Fruit fly (Drosophila melanogaster) whole organism, embryonic: Measurements from ENCODE around the gene Calr.

Experiments used
- Antp ChIP-seq: fragments of 200-800 bp; sonication (Bioruptor generic); optimal IDR thresholded peaks from 3 replicates; lab custom pipeline; 2016; ENCODE audit warnings: missing biosample characterization, missing genetic modification characterization
- CG10654 ChIP-seq: fragments of 200-800 bp; sonication (Bioruptor generic); optimal IDR thresholded peaks from 2 replicates; lab custom pipeline; 2016; ENCODE audit warnings: missing biosample characterization, missing genetic modification characterization
- CG12299 ChIP-seq: fragments of 200-800 bp; sonication (Bioruptor generic); optimal IDR thresholded peaks from 2 replicates; lab custom pipeline; 2018; ENCODE audit warnings: missing biosample characterization, mild to moderate bottlenecking, missing genetic modification characterization
- CG12769 ChIP-seq: fragments of 200-800 bp; sonication (Bioruptor generic); optimal IDR thresholded peaks from 2 replicates; lab custom pipeline; 2019; ENCODE audit warnings: missing biosample characterization, mild to moderate bottlenecking, missing genetic modification characterization, moderate library complexity
- CG13894 ChIP-seq: fragments of 200-800 bp; sonication (Bioruptor generic); optimal IDR thresholded peaks from 3 replicates; lab custom pipeline; 2018; ENCODE audit warnings: missing biosample characterization, mild to moderate bottlenecking, missing genetic modification characterization, moderate library complexity
- CG17186 ChIP-seq: fragments of 200-800 bp; sonication (Bioruptor generic); optimal IDR thresholded peaks from 3 replicates; lab custom pipeline; 2017; ENCODE audit warnings: missing biosample characterization, missing genetic modification reagents, missing genetic modification characterization
- CG2678 ChIP-seq: fragments of 200-800 bp; sonication (Bioruptor generic); optimal IDR thresholded peaks from 3 replicates; lab custom pipeline; 2019; ENCODE audit warnings: missing biosample characterization, mild to moderate bottlenecking, missing genetic modification characterization, moderate library complexity
- CG32772 ChIP-seq: fragments of 200-800 bp; sonication (Bioruptor generic); IDR thresholded peaks from 2 replicates; pipeline ENCODE4 v1.3.6; 2022; ENCODE audit warnings: missing biosample characterization, missing genetic modification characterization
- CG4360 ChIP-seq: fragments of 200-800 bp; sonication (Bioruptor generic); IDR thresholded peaks from 2 replicates; pipeline ENCODE4 v1.3.6; 2022; ENCODE audit warnings: missing biosample characterization, missing genetic modification characterization
- CG9215 ChIP-seq: fragments of 200-800 bp; sonication (Bioruptor generic); IDR thresholded peaks from 2 replicates; pipeline ENCODE4 v1.3.6; 2022; ENCODE audit warnings: missing biosample characterization, missing genetic modification characterization
- CG9932 ChIP-seq: fragments of 200-800 bp; sonication (Bioruptor generic); IDR thresholded peaks from 2 replicates; pipeline ENCODE4 v1.3.6; 2022; ENCODE audit warnings: missing biosample characterization, missing genetic modification characterization
- Camta ChIP-seq: fragments of 200-800 bp; sonication (Bioruptor generic); optimal IDR thresholded peaks from 2 replicates; lab custom pipeline; 2016; ENCODE audit warnings: missing biosample characterization, missing genetic modification characterization
- Drgx ChIP-seq: fragments of 200-800 bp; sonication (Bioruptor generic); IDR thresholded peaks from 2 replicates; pipeline ENCODE4 v1.3.6; 2022; ENCODE audit warnings: missing biosample characterization, missing genetic modification characterization
- E2f2 ChIP-seq: fragments of 200-800 bp; sonication (Bioruptor generic); IDR thresholded peaks from 2 replicates; pipeline ENCODE4 v1.3.6; 2022; ENCODE audit warnings: missing biosample characterization, missing genetic modification characterization
- H2.0 ChIP-seq: fragments of 200-800 bp; sonication (Bioruptor generic); IDR thresholded peaks from 2 replicates; pipeline ENCODE4 v1.3.6; 2022; ENCODE audit warnings: missing biosample characterization, missing genetic modification characterization
- Hey ChIP-seq: fragments of 200-800 bp; sonication (Bioruptor generic); optimal IDR thresholded peaks from 3 replicates; lab custom pipeline; 2018; ENCODE audit warnings: missing biosample characterization, mild to moderate bottlenecking, missing genetic modification characterization
- Hr3 ChIP-seq: fragments of 200-800 bp; sonication (Bioruptor generic); optimal IDR thresholded peaks from 3 replicates; lab custom pipeline; 2016; ENCODE audit warnings: missing biosample characterization, missing genetic modification characterization
- Hsf ChIP-seq: fragments of 200-800 bp; sonication (Bioruptor generic); optimal IDR thresholded peaks from 3 replicates; lab custom pipeline; 2016; ENCODE audit warnings: missing biosample characterization, missing genetic modification characterization
- Jarid2 ChIP-seq: fragments of 200-800 bp; sonication (Bioruptor generic); optimal IDR thresholded peaks from 3 replicates; lab custom pipeline; 2017; ENCODE audit warnings: mild to moderate bottlenecking, missing biosample characterization, missing genetic modification reagents, missing genetic modification characterization
- Lhr ChIP-seq: fragments of 200-800 bp; sonication (Bioruptor generic); optimal IDR thresholded peaks from 3 replicates; lab custom pipeline; 2017; ENCODE audit warnings: mild to moderate bottlenecking, missing biosample characterization, missing genetic modification reagents, missing genetic modification characterization
- Med ChIP-seq: fragments of 200-800 bp; sonication (Bioruptor generic); peaks from one replicate; lab custom pipeline; 2016; ENCODE audit warnings: missing biosample characterization, missing genetic modification characterization, mild to moderate bottlenecking, inconsistent platforms, moderate library complexity
- NC2α ChIP-seq: fragments of 200-800 bp; sonication (Bioruptor generic); optimal IDR thresholded peaks from 2 replicates; lab custom pipeline; 2016; ENCODE audit warnings: missing biosample characterization, missing genetic modification characterization
- Nf-YB ChIP-seq: fragments of 200-800 bp; sonication (Bioruptor generic); optimal IDR thresholded peaks from 3 replicates; lab custom pipeline; 2019; ENCODE audit warnings: missing biosample characterization, mild to moderate bottlenecking, missing genetic modification characterization, moderate library complexity
- Oli ChIP-seq: fragments of 200-800 bp; sonication (Bioruptor generic); optimal IDR thresholded peaks from 2 replicates; lab custom pipeline; 2018; ENCODE audit warnings: missing biosample characterization, mild to moderate bottlenecking, missing genetic modification characterization, moderate library complexity
- Pdp1 ChIP-seq, 2 experiments: fragments of 200-800 bp; sonication (Bioruptor generic); optimal IDR thresholded peaks; 3 replicates each; lab custom pipeline; 2016; ENCODE audit warnings: missing biosample characterization in 2 of 2, missing genetic modification characterization in 2 of 2, mild to moderate bottlenecking in 1 of 2, moderate library complexity in 1 of 2
- Sox100B ChIP-seq: fragments of 200-800 bp; sonication (Bioruptor generic); optimal IDR thresholded peaks from 3 replicates; lab custom pipeline; 2018; ENCODE audit warnings: missing biosample characterization, mild to moderate bottlenecking, missing genetic modification characterization
- Stat92E ChIP-seq, 3 experiments: fragments of >200 bp in 2 of 3; fragments of 200-800 bp in 1 of 3; sonication (Bioruptor generic) in 1 of 3; optimal IDR thresholded peaks; 2 replicates each; lab custom pipeline; 2017 to 2019; ENCODE audit warnings: missing biosample characterization in 3 of 3, missing genetic modification characterization in 3 of 3, mild to moderate bottlenecking in 1 of 3, moderate library complexity in 1 of 3
- Usf ChIP-seq: fragments of 200-800 bp; sonication (Bioruptor generic); optimal IDR thresholded peaks from 2 replicates; lab custom pipeline; 2017; ENCODE audit warnings: missing genotype, missing biosample characterization, missing genetic modification characterization
- Vsx1 ChIP-seq: fragments of 200-800 bp; sonication (Bioruptor generic); optimal IDR thresholded peaks from 2 replicates; lab custom pipeline; 2017; ENCODE audit warnings: missing biosample characterization, mild to moderate bottlenecking, missing genetic modification characterization, missing genetic modification reagents
- amos ChIP-seq: fragments of 200-800 bp; sonication (Bioruptor generic); IDR thresholded peaks from 2 replicates; pipeline ENCODE4 v1.3.6; 2022; ENCODE audit warnings: missing biosample characterization, missing genetic modification characterization; ENCODE audit not compliant: partially characterized antibody
- chinmo ChIP-seq: fragments of 200-800 bp; sonication (Bioruptor generic); IDR thresholded peaks from 4 replicates; pipeline ENCODE4 v1.3.6; 2022; ENCODE audit warnings: missing biosample characterization, missing genetic modification characterization; ENCODE audit not compliant: partially characterized antibody
- chm ChIP-seq: fragments of 200-800 bp; sonication (Bioruptor generic); IDR thresholded peaks from 2 replicates; pipeline ENCODE4 v1.3.6; 2022; ENCODE audit warnings: missing biosample characterization, missing genetic modification characterization
- cwo ChIP-seq: fragments of 200-800 bp; sonication (Bioruptor generic); optimal IDR thresholded peaks from 3 replicates; lab custom pipeline; 2017; ENCODE audit warnings: missing biosample characterization, missing genetic modification characterization, mild to moderate bottlenecking, moderate library complexity, missing genetic modification reagents
- dpn ChIP-seq, 2 experiments: fragments of 200-800 bp; sonication (Bioruptor generic); optimal IDR thresholded peaks; 3 replicates each; lab custom pipeline; 2016; ENCODE audit warnings: missing biosample characterization in 2 of 2, missing genetic modification characterization in 2 of 2
- ems ChIP-seq: fragments of 200-800 bp; sonication (Bioruptor generic); optimal IDR thresholded peaks from 3 replicates; lab custom pipeline; 2016; ENCODE audit warnings: missing biosample characterization, missing genetic modification characterization
- gem ChIP-seq: fragments of 200-800 bp; sonication (Bioruptor generic); optimal IDR thresholded peaks from 2 replicates; lab custom pipeline; 2019; ENCODE audit warnings: missing biosample characterization, mild to moderate bottlenecking, missing genetic modification characterization, moderate library complexity
- gsb ChIP-seq: fragments of 200-800 bp; sonication (Bioruptor generic); IDR thresholded peaks from 2 replicates; pipeline ENCODE4 v1.3.6; 2022; ENCODE audit warnings: missing biosample characterization, missing genetic modification characterization
- hbn ChIP-seq: fragments of 200-800 bp; sonication (Bioruptor generic); IDR thresholded peaks from 2 replicates; pipeline ENCODE4 v1.3.6; 2022; ENCODE audit warnings: missing biosample characterization, missing genetic modification characterization; ENCODE audit not compliant: partially characterized antibody
- kah ChIP-seq: fragments of 200-800 bp; sonication (Bioruptor generic); optimal IDR thresholded peaks from 2 replicates; lab custom pipeline; 2018; ENCODE audit warnings: missing biosample characterization, mild to moderate bottlenecking, missing genetic modification characterization
- luna ChIP-seq: fragments of 200-800 bp; sonication (Bioruptor generic); optimal IDR thresholded peaks from 2 replicates; lab custom pipeline; 2016; ENCODE audit warnings: missing biosample characterization, missing genetic modification characterization
- mam ChIP-seq: fragments of 200-800 bp; sonication (Bioruptor generic); optimal IDR thresholded peaks from 3 replicates; lab custom pipeline; 2016; ENCODE audit warnings: missing biosample characterization, missing genetic modification characterization
- oc ChIP-seq: fragments of 200-800 bp; sonication (Bioruptor generic); optimal IDR thresholded peaks from 2 replicates; lab custom pipeline; 2018; ENCODE audit warnings: missing biosample characterization, mild to moderate bottlenecking, missing genetic modification characterization, moderate library complexity
- onecut ChIP-seq: fragments of 200-800 bp; sonication (Bioruptor generic); IDR thresholded peaks from 2 replicates; pipeline ENCODE4 v1.3.6; 2022; ENCODE audit warnings: missing biosample characterization, missing genetic modification characterization
- salm ChIP-seq: fragments of 200-800 bp; sonication (Bioruptor generic); optimal IDR thresholded peaks from 2 replicates; lab custom pipeline; 2018; ENCODE audit warnings: missing biosample characterization, mild to moderate bottlenecking, missing genetic modification characterization
- trem ChIP-seq: fragments of 200-800 bp; optimal IDR thresholded peaks from 3 replicates; lab custom pipeline; 2019; ENCODE audit warnings: missing biosample characterization, mild to moderate bottlenecking, missing genetic modification characterization, moderate library complexity
- twi ChIP-seq: fragments of 200-800 bp; optimal IDR thresholded peaks from 2 replicates; lab custom pipeline; 2019; ENCODE audit warnings: missing biosample characterization, mild to moderate bottlenecking, missing genetic modification characterization, moderate library complexity
- tx ChIP-seq: fragments of 200-800 bp; sonication (Bioruptor generic); optimal IDR thresholded peaks from 2 replicates; lab custom pipeline; 2016; ENCODE audit warnings: missing biosample characterization, missing genetic modification characterization
- usp ChIP-seq: fragments of >200 bp; optimal IDR thresholded peaks from 2 replicates; lab custom pipeline; 2017; ENCODE audit warnings: missing biosample characterization, missing genetic modification characterization

Gene Calr

dm6 chr3R:9603022-9603942 is 27.4 kb downstream of the Calr start (continued):
- TF ChIP-seq Stat92E (GFP tag; optimal IDR thresholded peaks at IDR 0.05; lab: Kevin White, UChicago), result peak in 1 of 3 experiments; percentile 82
- no peak for TF ChIP-seq CG2678
- TF ChIP-seq chinmo, result peak; percentile 75; the same call in 1 of the 4 replicates
- no peak for TF ChIP-seq H2.0
- TF ChIP-seq luna (GFP tag; lab: Kevin White, UChicago), result no peak
- TF ChIP-seq oc (tag; lab: Kevin White, UChicago), result peak; percentile 55
- TF ChIP-seq Hr3 (GFP tag; lab: Kevin White, UChicago), result no peak
- no peak for TF ChIP-seq hbn
- TF ChIP-seq amos (GFP tag; lab: Robert Waterston, UW), result no peak
- TF ChIP-seq Vsx1 (GFP tag; lab: Kevin White, UChicago), result peak; percentile 16
- no peak for TF ChIP-seq NC2α (GFP tag; lab: Kevin White, UChicago)
- TF ChIP-seq E2f2 (GFP tag; lab: Robert Waterston, UW), result no peak
- TF ChIP-seq tx (GFP tag; lab: Kevin White, UChicago), result no peak
- no peak for TF ChIP-seq CG13894
- TF ChIP-seq CG10654, result no peak
- TF ChIP-seq Lhr, result no peak
- TF ChIP-seq CG12769, result peak; percentile 9

DNA sequence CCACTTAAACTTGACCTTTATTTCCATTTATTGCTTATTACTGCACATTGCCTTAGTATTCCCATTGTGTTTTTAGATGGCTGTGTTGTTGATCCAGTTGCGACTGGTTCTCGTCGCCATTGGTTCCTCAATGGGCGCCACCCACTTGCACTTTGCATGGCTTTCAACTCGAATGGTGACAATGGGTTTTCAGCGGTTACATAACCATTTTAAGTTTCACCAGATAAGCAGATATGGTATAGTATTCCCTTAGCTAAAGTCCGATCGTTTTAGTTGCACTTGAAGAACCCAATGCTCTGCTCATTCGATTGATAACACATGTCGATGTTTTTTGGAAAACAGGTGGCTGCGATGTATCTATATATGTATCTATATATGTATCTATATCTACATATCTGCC is 28.7 kb downstream of the Calr start:
- TF ChIP-seq chinmo (0 out of 4 replicates have a peak, but pooled peaks have one; percentile 62), gem (peak; percentile 18), chm (GFP tag; lab: Robert Waterston, UW) (0 out of 2 replicates have a peak, but pooled peaks have one; percentile 17), Pdp1 (GFP tag; optimal IDR thresholded peaks at IDR 0.05; lab: Kevin White, UChicago) (peak in 1 of 2 experiments; percentile 90), kah (GFP tag; lab: Kevin White, UChicago) (peak; percentile 77), Camta (GFP tag; lab: Kevin White, UChicago) (no peak), salm (tag; lab: Kevin White, UChicago) (no peak), CG17186 (no peak), Med (GFP tag; lab: Kevin White, UChicago) (peak; percentile 29)
- TF ChIP-seq, all 482 proteins: peak for 6

dm6 chr3R:9600558-9600959 is 30.1 kb downstream of the Calr start:
- TF ChIP-seq Usf (peak; percentile 41), CG32772 (GFP tag; lab: Robert Waterston, UW) (no peak), ems (GFP tag; lab: Kevin White, UChicago) (no peak), twi (tag; lab: Kevin White, UChicago) (no peak), Sox100B (GFP tag; lab: Kevin White, UChicago) (peak; percentile 51), cwo (GFP tag; lab: Kevin White, UChicago) (peak; percentile 78), Drgx (GFP tag; lab: Robert Waterston, UW) (no peak), CG12299 (tag; lab: Kevin White, UChicago) (no peak), Oli (tag; lab: Kevin White, UChicago) (peak; percentile 32), trem (tag; lab: Kevin White, UChicago) (peak; percentile 4), Hsf (GFP tag; lab: Kevin White, UChicago) (no peak), usp (GFP tag; lab: Kevin White, UChicago) (no peak), Hey (tag; lab: Kevin White, UChicago) (no peak), onecut (GFP tag; lab: Robert Waterston, UW) (no peak), Jarid2 (GFP tag; lab: Kevin White, UChicago) (peak; percentile 26), mam (GFP tag; lab: Kevin White, UChicago) (no peak), Nf-YB (GFP tag; lab: Kevin White, UChicago) (peak; percentile 13), gsb (no peak), CG9932 (peak; percentile 66), Antp (GFP tag; lab: Kevin White, UChicago) (no peak), CG9215 (GFP tag; lab: Robert Waterston, UW) (peak; percentile 53), dpn (GFP tag; optimal IDR thresholded peaks at IDR 0.05; lab: Kevin White, UChicago) (no peak), CG4360 (GFP tag; lab: Robert Waterston, UW) (no peak)
